Fruit fly (Drosophila melanogaster) whole organism, pupa: Measurements from ENCODE around the gene tai.
A peak's percentile ranks its signal among the peaks of the same experiment; 100 is the strongest.

Experiments used
- CG10348 ChIP-seq: fragments of 200-800 bp; sonication (Bioruptor generic); IDR thresholded peaks from 2 replicates; pipeline ENCODE4 v1.3.6; 2022; ENCODE audit warnings: missing biosample characterization, missing genetic modification characterization
- CG12605 ChIP-seq: fragments of 200-800 bp; sonication (Bioruptor generic); IDR thresholded peaks from 2 replicates; pipeline ENCODE4 v1.3.6; 2022; ENCODE audit warnings: missing biosample characterization, missing genetic modification characterization
- CG13204 ChIP-seq: fragments of 200-800 bp; sonication (Bioruptor generic); optimal IDR thresholded peaks from 2 replicates; lab custom pipeline; 2018; ENCODE audit warnings: missing biosample characterization, mild to moderate bottlenecking, missing genetic modification characterization, moderate library complexity
- CG14655 ChIP-seq: fragments of 200-800 bp; sonication (Bioruptor generic); optimal IDR thresholded peaks from 3 replicates; lab custom pipeline; 2017; ENCODE audit warnings: mild to moderate bottlenecking, missing biosample characterization, missing genetic modification reagents, missing genetic modification characterization
- CG15710 ChIP-seq: fragments of 200-800 bp; sonication (Bioruptor generic); optimal IDR thresholded peaks from 2 replicates; lab custom pipeline; 2018; ENCODE audit warnings: missing biosample characterization, mild to moderate bottlenecking, missing genetic modification characterization, moderate library complexity
- CG17806 ChIP-seq: fragments of 200-800 bp; sonication (Bioruptor generic); optimal IDR thresholded peaks from 2 replicates; lab custom pipeline; 2018; ENCODE audit warnings: missing biosample characterization, mild to moderate bottlenecking, missing genetic modification characterization, moderate library complexity
- CG32121 ChIP-seq: fragments of 200-800 bp; sonication (Bioruptor generic); IDR thresholded peaks from 2 replicates; pipeline ENCODE4 v1.3.6; 2022; ENCODE audit warnings: missing biosample characterization, missing genetic modification characterization
- CG34367 ChIP-seq: fragments of 200-800 bp; sonication (Bioruptor generic); optimal IDR thresholded peaks from 2 replicates; lab custom pipeline; 2018; ENCODE audit warnings: missing biosample characterization, mild to moderate bottlenecking, missing genetic modification characterization
- CG4496 ChIP-seq: fragments of 200-800 bp; sonication (Bioruptor generic); IDR thresholded peaks from 3 replicates; pipeline ENCODE4 v1.3.6; 2022; ENCODE audit warnings: missing biosample characterization, missing genetic modification characterization
- CG8159 ChIP-seq: fragments of 200-800 bp; sonication (Bioruptor generic); optimal IDR thresholded peaks from 3 replicates; lab custom pipeline; 2018; ENCODE audit warnings: missing biosample characterization, mild to moderate bottlenecking, missing genetic modification characterization, moderate library complexity
- CG8301 ChIP-seq: fragments of 200-800 bp; sonication (Bioruptor generic); optimal IDR thresholded peaks from 2 replicates; lab custom pipeline; 2018; ENCODE audit warnings: missing biosample characterization, mild to moderate bottlenecking, missing genetic modification characterization
- CG9948 ChIP-seq: fragments of 200-800 bp; sonication (Bioruptor generic); optimal IDR thresholded peaks from 2 replicates; lab custom pipeline; 2018; ENCODE audit warnings: missing biosample characterization, mild to moderate bottlenecking, missing genetic modification characterization, moderate library complexity
- D1 ChIP-seq: fragments of 200-800 bp; sonication (Bioruptor generic); optimal IDR thresholded peaks from 2 replicates; lab custom pipeline; 2018; ENCODE audit warnings: missing biosample characterization, mild to moderate bottlenecking, missing genetic modification characterization, moderate library complexity
- EcR ChIP-seq: fragments of 200-800 bp; sonication (Bioruptor generic); optimal IDR thresholded peaks from 3 replicates; lab custom pipeline; 2019; ENCODE audit warnings: missing biosample characterization, missing genetic modification characterization, mild to moderate bottlenecking, moderate library complexity, missing genetic modification reagents
- Ets98B ChIP-seq: fragments of 200-800 bp; sonication (Bioruptor generic); IDR thresholded peaks from 2 replicates; pipeline ENCODE4 v1.3.6; 2022; ENCODE audit warnings: missing biosample characterization, missing genetic modification characterization
- Pif1A ChIP-seq: fragments of 200-800 bp; sonication (Bioruptor generic); optimal IDR thresholded peaks from 3 replicates; lab custom pipeline; 2016; ENCODE audit warnings: missing biosample characterization, missing genetic modification characterization
- Pif1B ChIP-seq: fragments of 200-800 bp; sonication (Bioruptor generic); optimal IDR thresholded peaks from 3 replicates; lab custom pipeline; 2016; ENCODE audit warnings: missing biosample characterization, missing genetic modification characterization
- Snoo ChIP-seq: fragments of 200-800 bp; sonication (Bioruptor generic); optimal IDR thresholded peaks from 3 replicates; lab custom pipeline; 2017; ENCODE audit warnings: missing biosample characterization, mild to moderate bottlenecking, missing genetic modification characterization, inconsistent platforms
- fd96Ca ChIP-seq: fragments of 200-800 bp; sonication (Bioruptor generic); IDR thresholded peaks from 3 replicates; pipeline ENCODE4 v1.3.6; 2022; ENCODE audit warnings: missing biosample characterization, missing genetic modification characterization
- gl ChIP-seq: fragments of 200-800 bp; sonication (Bioruptor generic); optimal IDR thresholded peaks from 2 replicates; lab custom pipeline; 2018; ENCODE audit warnings: missing biosample characterization, mild to moderate bottlenecking, missing genetic modification characterization
- rn ChIP-seq: fragments of 200-800 bp; sonication (Bioruptor generic); IDR thresholded peaks from 2 replicates; pipeline ENCODE4 v1.3.6; 2022; ENCODE audit warnings: missing biosample characterization, missing genetic modification characterization

The tai gene

dm6 chr2L:9157770-9158169 lies 8.8 kb upstream of the tai start:
- TF ChIP-seq CG32121 (GFP tag; lab: Robert Waterston, UW), result peak; percentile 29; the same call in 1 of the 2 replicates
- no peak for TF ChIP-seq CG8159 (tag; lab: Kevin White, UChicago)
- 0 out of 2 replicates have a peak, but pooled peaks have one; percentile 18 for TF ChIP-seq Ets98B

dm6 chr2L:9158341-9158740 lies 8.2 kb upstream of the tai start:
- TF ChIP-seq D1 (tag; lab: Kevin White, UChicago) (peak; percentile 24), CG34367 (no peak)
- TF ChIP-seq, all 21 proteins: peak for 1

- TF ChIP-seq CG9948 (tag; lab: Kevin White, UChicago) (no peak), CG32121 (GFP tag; lab: Robert Waterston, UW) (0 out of 2 replicates have a peak, but pooled peaks have one; percentile 11), Pif1A (no peak)
Measured at dm6 chr2L:9160090-9160489, 6.5 kb upstream of the tai start.

dm6 chr2L:9163935-9164334 lies 2.6 kb upstream of the tai start, which contains the start of gene CG13108:
Gene CG13108, plus strand, starts transcription at chr2L:9164235.
- no peak for TF ChIP-seq CG8159 (tag; lab: Kevin White, UChicago)
- no peak for TF ChIP-seq CG10348 (GFP tag; lab: Robert Waterston, UW)
- no peak for TF ChIP-seq D1 (tag; lab: Kevin White, UChicago)
- no peak for TF ChIP-seq CG9948 (tag; lab: Kevin White, UChicago)
- no peak for TF ChIP-seq CG12605 (GFP tag; lab: Robert Waterston, UW)
- TF ChIP-seq fd96Ca (GFP tag; lab: Robert Waterston, UW), result no peak
- no peak for TF ChIP-seq CG14655 (GFP tag; lab: Kevin White, UChicago)
- TF ChIP-seq rn (GFP tag; lab: Robert Waterston, UW), result no peak
- TF ChIP-seq CG8301 (tag; lab: Kevin White, UChicago), result no peak
- no peak for TF ChIP-seq CG32121 (GFP tag; lab: Robert Waterston, UW)
- TF ChIP-seq CG17806 (tag; lab: Kevin White, UChicago), result no peak
- no peak for TF ChIP-seq CG13204
- no peak for TF ChIP-seq CG15710 (tag; lab: Kevin White, UChicago)
- TF ChIP-seq Pif1A, result no peak
- TF ChIP-seq CG34367, result no peak
- TF ChIP-seq Snoo, result no peak
- no peak for TF ChIP-seq EcR
- TF ChIP-seq, all 21 proteins: peak for 0

- no peak for TF ChIP-seq fd96Ca (GFP tag; lab: Robert Waterston, UW)
- peak; percentile 19 for TF ChIP-seq EcR
Measured at dm6 chr2L:9164797-9165196, 1.8 kb upstream of the tai start.

- TF ChIP-seq EcR, result no peak
- peak; percentile 63; the same call in 1 of the 2 replicates for TF ChIP-seq Ets98B
- no peak for TF ChIP-seq CG8159 (tag; lab: Kevin White, UChicago)
- no peak for TF ChIP-seq CG34367
- no peak for TF ChIP-seq CG13204
- no peak for TF ChIP-seq D1 (tag; lab: Kevin White, UChicago)
- peak; percentile 37; the same call in 1 of the 3 replicates for TF ChIP-seq CG4496 (GFP tag; lab: Robert Waterston, UW)
- no peak for TF ChIP-seq Pif1A
- no peak for TF ChIP-seq Snoo
- no peak for TF ChIP-seq rn (GFP tag; lab: Robert Waterston, UW)
- no peak for TF ChIP-seq Pif1B (GFP tag; lab: Kevin White, UChicago)
- no peak for TF ChIP-seq CG9948 (tag; lab: Kevin White, UChicago)
- no peak for TF ChIP-seq CG15710 (tag; lab: Kevin White, UChicago)
- no peak for TF ChIP-seq CG17806 (tag; lab: Kevin White, UChicago)
- TF ChIP-seq CG10348 (GFP tag; lab: Robert Waterston, UW), result no peak
- TF ChIP-seq CG12605 (GFP tag; lab: Robert Waterston, UW), result peak; percentile 57
- peak; percentile 71 for TF ChIP-seq CG32121 (GFP tag; lab: Robert Waterston, UW)
- peak; percentile 64; the same call in 1 of the 3 replicates for TF ChIP-seq fd96Ca (GFP tag; lab: Robert Waterston, UW)
- TF ChIP-seq CG8301 (tag; lab: Kevin White, UChicago), result no peak
- no peak for TF ChIP-seq gl (tag; lab: Kevin White, UChicago)
- no peak for TF ChIP-seq CG14655 (GFP tag; lab: Kevin White, UChicago)
- TF ChIP-seq, all 21 proteins: peak for 5
Measured at dm6 chr2L:9167001-9167400, 423 bp downstream of the tai start.

- TF ChIP-seq D1 (tag; lab: Kevin White, UChicago) (peak; percentile 58), fd96Ca (GFP tag; lab: Robert Waterston, UW) (no peak), EcR (no peak), CG32121 (GFP tag; lab: Robert Waterston, UW) (peak; percentile 76), gl (tag; lab: Kevin White, UChicago) (peak; percentile 19), CG17806 (tag; lab: Kevin White, UChicago) (peak; percentile 75), CG12605 (GFP tag; lab: Robert Waterston, UW) (peak; percentile 81), CG4496 (GFP tag; lab: Robert Waterston, UW) (peak; percentile 88), Ets98B (peak; percentile 73), CG13204 (peak; percentile 20), CG10348 (GFP tag; lab: Robert Waterston, UW) (no peak), Pif1A (peak; percentile 85), rn (GFP tag; lab: Robert Waterston, UW) (peak; percentile 68), CG34367 (peak; percentile 69), Snoo (peak; percentile 91), CG15710 (tag; lab: Kevin White, UChicago) (peak; percentile 77), CG9948 (tag; lab: Kevin White, UChicago) (peak; percentile 78), CG8301 (tag; lab: Kevin White, UChicago) (peak; percentile 63), CG14655 (GFP tag; lab: Kevin White, UChicago) (peak; percentile 70), CG8159 (tag; lab: Kevin White, UChicago) (peak; percentile 83), Pif1B (GFP tag; lab: Kevin White, UChicago) (peak; percentile 80)
Measured at dm6 chr2L:9168014-9168651, 1.6 kb downstream of the tai start.
